Worm (Caenorhabditis elegans) whole organism, L2 larva: Measurements from ENCODE around the gene C36E8.4.
A peak's percentile ranks its signal among the peaks of the same experiment; 100 is the strongest.

Experiments
- C34F6.9 ChIP-seq: fragments of 150-350 bp; optimal IDR thresholded peaks from 2 replicates; lab custom pipeline; 2014; ENCODE audit warnings: missing biosample characterization, missing genetic modification characterization
- F13H6.1 ChIP-seq: sonication (generic microtip); optimal IDR thresholded peaks from 2 replicates; lab custom pipeline; 2016; ENCODE audit warnings: missing genetic modification characterization, missing compliant biosample characterization
- Y55F3AM.14 ChIP-seq: fragments of 200-800 bp; sonication (Bioruptor generic); optimal IDR thresholded peaks from 2 replicates; lab custom pipeline; 2018; ENCODE audit warnings: mild to moderate bottlenecking, missing genetic modification characterization, missing compliant biosample characterization
- alr-1 ChIP-seq: fragments of 150-350 bp; optimal IDR thresholded peaks from 2 replicates; lab custom pipeline; 2014; ENCODE audit warnings: missing biosample characterization, missing genetic modification characterization
- blmp-1 ChIP-seq: sonication (generic microtip); optimal IDR thresholded peaks from 2 replicates; lab custom pipeline; 2017; ENCODE audit warnings: missing genetic modification characterization, mild to moderate bottlenecking, missing compliant biosample characterization, antibody characterized with exemption, moderate library complexity; ENCODE audit not compliant: insufficient read depth
- ceh-16 ChIP-seq: fragments of 150-350 bp; optimal IDR thresholded peaks from 2 replicates; lab custom pipeline; 2014; ENCODE audit warnings: missing biosample characterization, missing genetic modification characterization
- ceh-82 ChIP-seq: fragments of 150-350 bp; optimal IDR thresholded peaks from 2 replicates; lab custom pipeline; 2014; ENCODE audit warnings: missing biosample characterization, missing genetic modification characterization
- crh-2 ChIP-seq: sonication (generic microtip); optimal IDR thresholded peaks from 2 replicates; lab custom pipeline; 2017; ENCODE audit warnings: missing biosample characterization, missing genetic modification characterization
- egl-27 ChIP-seq: sonication (generic microtip); optimal IDR thresholded peaks from 3 replicates; lab custom pipeline; 2017; ENCODE audit warnings: missing biosample characterization, missing genetic modification reagents, missing genetic modification characterization
- elt-1 ChIP-seq: fragments of 150-350 bp; optimal IDR thresholded peaks from 2 replicates; lab custom pipeline; 2014; ENCODE audit warnings: missing biosample characterization, missing genetic modification characterization
- fos-1 ChIP-seq: fragments of 150-350 bp; optimal IDR thresholded peaks from 2 replicates; lab custom pipeline; 2014; ENCODE audit warnings: missing biosample characterization, missing genetic modification characterization
- lin-11 ChIP-seq: fragments of 150-350 bp; sonication (generic microtip); optimal IDR thresholded peaks from 2 replicates; lab custom pipeline; 2014; ENCODE audit warnings: missing biosample characterization, missing genetic modification characterization, inconsistent platforms, mixed read lengths
- lin-13 ChIP-seq: fragments of 150-350 bp; optimal IDR thresholded peaks from 2 replicates; lab custom pipeline; 2014; ENCODE audit warnings: missing biosample characterization, missing genetic modification reagents, missing genetic modification characterization
- lin-39 ChIP-seq: fragments of 150-350 bp; optimal IDR thresholded peaks from 2 replicates; lab custom pipeline; 2014; ENCODE audit warnings: missing biosample characterization, missing genetic modification reagents, missing genetic modification characterization
- lsy-2 ChIP-seq, 2 experiments: fragments of 150-350 bp in 1 of 2; sonication (generic microtip) in 1 of 2; optimal IDR thresholded peaks; 2 replicates each; lab custom pipeline; 2014 to 2017; ENCODE audit warnings: missing biosample characterization in 2 of 2, missing genetic modification characterization in 2 of 2
- mab-5 ChIP-seq: fragments of 150-350 bp; optimal IDR thresholded peaks from 2 replicates; lab custom pipeline; 2014; ENCODE audit warnings: missing biosample characterization, missing genetic modification characterization
- mdl-1 ChIP-seq, 2 experiments: fragments of 150-350 bp in 1 of 2; sonication (generic microtip) in 1 of 2; optimal IDR thresholded peaks; 2 replicates each; lab custom pipeline; 2017; ENCODE audit warnings: missing biosample characterization in 2 of 2, missing genetic modification characterization in 2 of 2
- nhr-10 ChIP-seq: sonication (generic microtip); optimal IDR thresholded peaks from 2 replicates; lab custom pipeline; 2017; ENCODE audit warnings: missing biosample characterization, missing genetic modification characterization
- nhr-11 ChIP-seq: fragments of 150-350 bp; optimal IDR thresholded peaks from 2 replicates; lab custom pipeline; 2014; ENCODE audit warnings: missing biosample characterization, missing genetic modification characterization
- nhr-129 ChIP-seq: fragments of 150-350 bp; optimal IDR thresholded peaks from 2 replicates; lab custom pipeline; 2014; ENCODE audit warnings: missing biosample characterization, missing genetic modification characterization
- nhr-23 ChIP-seq: fragments of 150-350 bp; optimal IDR thresholded peaks from 2 replicates; lab custom pipeline; 2014; ENCODE audit warnings: missing biosample characterization, missing genetic modification reagents, missing genetic modification characterization
- nhr-25 ChIP-seq: fragments of 150-350 bp; sonication (generic microtip); optimal IDR thresholded peaks from 3 replicates; lab custom pipeline; 2014; ENCODE audit warnings: missing biosample characterization, missing genetic modification characterization
- nhr-6 ChIP-seq: fragments of 150-350 bp; optimal IDR thresholded peaks from 2 replicates; lab custom pipeline; 2014; ENCODE audit warnings: missing biosample characterization, missing genetic modification characterization
- sem-4 ChIP-seq: fragments of 150-350 bp; optimal IDR thresholded peaks from 2 replicates; lab custom pipeline; 2014; ENCODE audit warnings: missing biosample characterization, missing genetic modification reagents, missing genetic modification characterization
- skn-1 ChIP-seq: sonication (generic microtip); optimal IDR thresholded peaks from 2 replicates; lab custom pipeline; 2017; ENCODE audit warnings: missing biosample characterization, missing genetic modification characterization
- sma-3 ChIP-seq: sonication (generic microtip); optimal IDR thresholded peaks from 2 replicates; lab custom pipeline; 2016; ENCODE audit warnings: missing genetic modification reagents, missing genetic modification characterization, missing compliant biosample characterization
- sma-9 ChIP-seq, 2 experiments: fragments of 150-350 bp in 1 of 2; sonication (generic microtip) in 1 of 2; optimal IDR thresholded peaks; 2 replicates each; lab custom pipeline; 2014 to 2016; ENCODE audit warnings: missing genetic modification characterization in 2 of 2, mild to moderate bottlenecking in 1 of 2, missing biosample characterization in 1 of 2, missing compliant biosample characterization in 1 of 2, missing genetic modification reagents in 1 of 2, moderate library complexity in 1 of 2
- unc-39 ChIP-seq: fragments of 150-350 bp; optimal IDR thresholded peaks from 2 replicates; lab custom pipeline; 2014; ENCODE audit warnings: missing biosample characterization, missing genetic modification characterization
- unc-55 ChIP-seq: fragments of 150-350 bp; sonication (generic microtip); optimal IDR thresholded peaks from 3 replicates; lab custom pipeline; 2014; ENCODE audit warnings: missing biosample characterization, missing genetic modification reagents, missing genetic modification characterization
- unc-62 ChIP-seq: fragments of 150-350 bp; optimal IDR thresholded peaks from 2 replicates; lab custom pipeline; 2014; ENCODE audit warnings: missing biosample characterization, missing genetic modification reagents, missing genetic modification characterization
- zag-1 ChIP-seq: fragments of 150-350 bp; optimal IDR thresholded peaks from 2 replicates; lab custom pipeline; 2014; ENCODE audit warnings: missing biosample characterization, missing genetic modification characterization
- ztf-1 ChIP-seq: fragments of 200-800 bp; sonication (Bioruptor generic); conservative IDR thresholded peaks from 2 replicates; pipeline ENCODE4 v1.3.6; 2022; ENCODE audit warnings: missing genetic modification characterization, missing compliant biosample characterization
- ztf-11 ChIP-seq: sonication (generic microtip); optimal IDR thresholded peaks from 2 replicates; lab custom pipeline; 2017; ENCODE audit warnings: missing biosample characterization, missing genetic modification characterization
- ztf-4 ChIP-seq: fragments of 150-350 bp; optimal IDR thresholded peaks from 2 replicates; lab custom pipeline; 2014; ENCODE audit warnings: missing biosample characterization, missing genetic modification characterization

The C36E8.4 gene

DNA sequence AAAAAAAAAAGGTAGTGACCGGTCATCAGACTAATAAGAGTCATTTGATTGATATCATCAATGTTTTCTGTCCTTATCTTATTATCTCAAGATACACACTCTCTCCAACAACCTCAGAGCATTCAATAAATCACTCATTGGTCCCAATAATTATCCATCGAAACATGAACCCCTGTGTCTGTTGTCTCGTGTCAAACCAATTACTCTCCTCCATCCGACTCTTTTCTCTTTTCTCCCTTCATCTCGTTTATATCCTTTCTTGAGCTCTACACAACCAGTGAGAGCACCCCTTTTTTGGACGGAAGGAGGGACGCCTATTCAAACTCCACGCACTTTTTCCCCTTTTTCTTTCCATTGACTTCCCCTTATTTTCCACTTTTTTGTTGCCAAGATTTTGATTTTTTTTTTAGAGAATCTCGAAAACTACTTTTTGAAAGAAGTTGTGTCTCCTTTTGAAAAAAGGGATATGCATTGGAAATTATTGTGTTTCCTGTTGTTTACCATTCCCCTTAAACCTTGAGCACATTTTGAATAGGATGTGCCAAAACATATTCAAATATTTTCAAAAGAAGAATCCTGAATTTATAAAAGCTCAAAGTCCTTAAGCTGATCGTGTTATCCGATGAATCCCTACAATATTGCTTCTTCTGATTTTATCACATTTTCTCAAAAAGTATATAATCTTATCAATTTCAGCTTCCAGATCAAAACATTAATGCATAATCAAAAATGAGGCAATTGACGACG, 6.5 kb upstream of the C36E8.4 start, which contains the start of gene pxd-1:
Gene pxd-1, plus strand, starts transcription at position 697 of the 747 bp plus-strand sequence.
- TF ChIP-seq ztf-4 (tag; lab: Kevin White, UChicago) = no peak
- TF ChIP-seq C34F6.9 = peak; percentile 49
- peak; percentile 75 for TF ChIP-seq mab-5 (tag; lab: Kevin White, UChicago)
- peak; percentile 56 for TF ChIP-seq nhr-129
- peak; percentile 29 for TF ChIP-seq F13H6.1 (tag; lab: Kevin White, UChicago)
- TF ChIP-seq sma-9 (GFP tag; optimal IDR thresholded peaks at IDR 0.05; lab: Kevin White, UChicago) = peak; percentile 64
- TF ChIP-seq sma-9 (tag; optimal IDR thresholded peaks at IDR 0.05; lab: Kevin White, UChicago) = no peak
- TF ChIP-seq mdl-1 (tag; optimal IDR thresholded peaks at IDR 0.05; lab: Kevin White, UChicago) = no peak
- TF ChIP-seq sem-4 (tag; lab: Kevin White, UChicago) = peak; percentile 65
- peak; percentile 11 to 53 for TF ChIP-seq lsy-2 (tag; optimal IDR thresholded peaks at IDR 0.05; lab: Kevin White, UChicago)
- peak; percentile 0 for TF ChIP-seq crh-2 (tag; lab: Kevin White, UChicago)
- TF ChIP-seq lin-39 (tag; lab: Kevin White, UChicago) = no peak
- TF ChIP-seq ztf-1 (GFP tag; lab: Robert Waterston, UW) = no peak

DNA sequence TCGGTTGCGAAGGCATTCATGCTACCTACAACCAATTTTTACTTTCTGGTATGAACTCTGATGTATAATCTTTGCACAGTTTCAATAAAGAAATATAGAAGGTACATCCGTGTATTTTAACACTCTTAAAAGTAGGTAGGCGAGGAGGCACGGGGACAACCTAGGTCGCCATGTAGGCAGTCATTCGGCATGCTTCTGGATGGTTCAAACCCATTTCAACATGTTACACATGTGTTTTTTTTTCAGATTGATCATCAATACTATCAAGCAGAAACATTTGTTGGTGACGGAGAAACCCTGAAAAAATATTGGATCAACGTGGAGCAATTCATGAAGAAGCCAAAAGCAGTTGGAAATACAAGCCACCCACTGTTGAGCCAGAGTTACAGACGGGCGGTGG, 5.1 kb upstream of the C36E8.4 start:
- TF ChIP-seq unc-39 (tag; lab: Kevin White, UChicago) (no peak), elt-1 (tag; lab: Kevin White, UChicago) (no peak), ceh-16 (tag; lab: Kevin White, UChicago) (no peak), ztf-4 (tag; lab: Kevin White, UChicago) (no peak), nhr-10 (tag; lab: Kevin White, UChicago) (no peak), lin-11 (tag; lab: Kevin White, UChicago) (no peak)

DNA sequence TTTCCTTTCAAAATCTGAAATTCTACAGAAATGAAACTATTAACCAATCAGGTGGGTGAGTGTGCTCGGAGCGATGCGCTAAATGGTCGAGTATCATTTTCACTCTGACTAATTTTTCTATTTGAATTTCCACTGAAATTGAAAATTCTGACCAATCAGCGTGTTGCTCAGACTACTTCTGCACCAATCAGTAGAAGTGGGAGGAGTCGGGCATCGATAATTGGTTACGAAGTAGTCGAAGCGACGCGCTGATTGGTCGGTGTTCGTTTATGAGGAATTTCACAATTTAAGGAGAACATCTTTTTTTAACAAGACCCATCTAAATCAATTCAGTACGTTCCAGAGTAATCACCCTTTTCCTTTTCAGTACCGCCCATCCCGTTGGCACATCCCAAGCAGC, 3.0 kb upstream of the C36E8.4 start:
- TF ChIP-seq ceh-82 (tag; lab: Kevin White, UChicago) = no peak
- TF ChIP-seq nhr-23 (tag; lab: Kevin White, UChicago) = no peak
- TF ChIP-seq mdl-1 (tag; optimal IDR thresholded peaks at IDR 0.05; lab: Kevin White, UChicago) = no peak
- TF ChIP-seq lin-13 (GFP tag; lab: Kevin White, UChicago) = no peak
- no peak for TF ChIP-seq ztf-11 (tag; lab: Kevin White, UChicago)
- no peak for TF ChIP-seq unc-55 (GFP tag; lab: Kevin White, UChicago)
- TF ChIP-seq nhr-25 (tag; lab: Kevin White, UChicago) = no peak
- no peak for TF ChIP-seq blmp-1 (tag; lab: Kevin White, UChicago)
- TF ChIP-seq nhr-129 = no peak
- TF ChIP-seq fos-1 (tag; lab: Kevin White, UChicago) = no peak
- TF ChIP-seq nhr-11 (tag; lab: Kevin White, UChicago) = no peak
- no peak for TF ChIP-seq lin-11 (tag; lab: Kevin White, UChicago)
- no peak for TF ChIP-seq ztf-4 (tag; lab: Kevin White, UChicago)
- TF ChIP-seq elt-1 (tag; lab: Kevin White, UChicago) = no peak
- TF ChIP-seq C34F6.9 = no peak
- TF ChIP-seq nhr-6 (tag; lab: Kevin White, UChicago) = no peak
- no peak for TF ChIP-seq Y55F3AM.14 (GFP tag; lab: Kevin White, UChicago)
- no peak for TF ChIP-seq crh-2 (tag; lab: Kevin White, UChicago)
- no peak for TF ChIP-seq zag-1 (tag; lab: Kevin White, UChicago)
- no peak for TF ChIP-seq nhr-10 (tag; lab: Kevin White, UChicago)

DNA sequence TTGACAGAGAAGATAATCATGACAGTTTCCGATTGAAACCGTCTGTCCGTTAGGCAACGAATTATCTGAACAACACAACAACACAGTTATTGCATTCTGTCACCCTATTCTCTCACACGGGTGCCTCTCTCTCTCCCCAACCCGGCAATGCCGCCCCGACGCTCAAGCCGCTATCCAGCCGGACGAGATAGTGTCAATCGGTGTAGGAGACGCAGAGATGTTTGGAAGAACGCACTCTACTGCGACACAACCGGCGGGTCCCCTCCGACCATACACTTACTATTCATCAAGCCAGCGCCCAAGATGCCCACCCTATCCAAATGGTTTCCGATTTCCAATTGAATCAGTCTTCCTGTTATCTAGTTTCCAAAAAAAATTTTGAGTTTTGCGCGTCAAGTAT, 2.0 kb upstream of the C36E8.4 start:
- peak; percentile 13 for TF ChIP-seq egl-27 (tag; lab: Kevin White, UChicago)
- peak; percentile 37 for TF ChIP-seq ceh-16 (tag; lab: Kevin White, UChicago)
- TF ChIP-seq nhr-129 = peak; percentile 13
- no peak for TF ChIP-seq alr-1 (tag; lab: Kevin White, UChicago)
- TF ChIP-seq skn-1 = no peak
- TF ChIP-seq lsy-2 (tag; optimal IDR thresholded peaks at IDR 0.05; lab: Kevin White, UChicago) = peak in 1 of 2 experiments; percentile 43
- TF ChIP-seq sma-3 (GFP tag; lab: Kevin White, UChicago) = peak; percentile 5
- no peak for TF ChIP-seq sma-9 (GFP tag; optimal IDR thresholded peaks at IDR 0.05; lab: Kevin White, UChicago)
- no peak for TF ChIP-seq sma-9 (tag; optimal IDR thresholded peaks at IDR 0.05; lab: Kevin White, UChicago)
- peak; percentile 7 for TF ChIP-seq fos-1 (tag; lab: Kevin White, UChicago)
- peak; percentile 7 for TF ChIP-seq nhr-25 (tag; lab: Kevin White, UChicago)
- no peak for TF ChIP-seq unc-62 (GFP tag; lab: Kevin White, UChicago)
- no peak for TF ChIP-seq sem-4 (tag; lab: Kevin White, UChicago)
- TF ChIP-seq, all 48 proteins: peak for 7
